Fruit fly (Drosophila melanogaster) whole organism, adult: ENCODE results near the gene RapGAP1.

ENCODE experiments used
- CG11617 ChIP-seq: fragments of 200-800 bp; sonication (Bioruptor generic); optimal IDR thresholded peaks from 2 replicates; lab custom pipeline; 2017; ENCODE audit warnings: mild to moderate bottlenecking, missing biosample characterization, missing genetic modification reagents, missing genetic modification characterization
- CG12768 ChIP-seq: fragments of 200-800 bp; sonication (Bioruptor generic); optimal IDR thresholded peaks from 2 replicates; lab custom pipeline; 2017; ENCODE audit warnings: missing biosample characterization, missing genetic modification characterization, mild to moderate bottlenecking, moderate library complexity, missing genetic modification reagents
- CG14711 ChIP-seq: fragments of 200-800 bp; sonication (Bioruptor generic); optimal IDR thresholded peaks from 2 replicates; lab custom pipeline; 2018; ENCODE audit warnings: missing biosample characterization, mild to moderate bottlenecking, missing genetic modification characterization, moderate library complexity
- CG1620 ChIP-seq: fragments of 200-800 bp; sonication (Bioruptor generic); optimal IDR thresholded peaks from 2 replicates; lab custom pipeline; 2016; ENCODE audit warnings: missing biosample characterization, missing genetic modification characterization
- CG33017 ChIP-seq: fragments of 200-800 bp; sonication (Bioruptor generic); optimal IDR thresholded peaks from 2 replicates; lab custom pipeline; 2018; ENCODE audit warnings: missing biosample characterization, mild to moderate bottlenecking, missing genetic modification characterization, moderate library complexity
- CG5204 ChIP-seq: fragments of 200-800 bp; sonication (Bioruptor generic); optimal IDR thresholded peaks from 2 replicates; lab custom pipeline; 2016; ENCODE audit warnings: missing biosample characterization, missing genetic modification characterization
- CG7045 ChIP-seq: fragments of 200-800 bp; sonication (Bioruptor generic); optimal IDR thresholded peaks from 2 replicates; lab custom pipeline; 2017; ENCODE audit warnings: missing biosample characterization, mild to moderate bottlenecking, missing genetic modification characterization
- CG7101 ChIP-seq: fragments of 200-800 bp; sonication (Bioruptor generic); optimal IDR thresholded peaks from 2 replicates; lab custom pipeline; 2018; ENCODE audit warnings: missing biosample characterization, mild to moderate bottlenecking, missing genetic modification characterization, moderate library complexity
- Clk ChIP-seq: fragments of 200-800 bp; sonication (Bioruptor generic); optimal IDR thresholded peaks from 2 replicates; lab custom pipeline; 2017; ENCODE audit warnings: missing biosample characterization, missing genetic modification characterization
- Crg-1 ChIP-seq: fragments of 200-800 bp; sonication (Bioruptor generic); optimal IDR thresholded peaks from 2 replicates; lab custom pipeline; 2016; ENCODE audit warnings: missing biosample characterization, missing genetic modification characterization
- Hr96 ChIP-seq: fragments of 200-800 bp; sonication (Bioruptor generic); optimal IDR thresholded peaks from 2 replicates; lab custom pipeline; 2016; ENCODE audit warnings: missing biosample characterization, missing genetic modification characterization
- Mnt ChIP-seq: fragments of 200-800 bp; sonication (Bioruptor generic); optimal IDR thresholded peaks from 2 replicates; lab custom pipeline; 2016; ENCODE audit warnings: missing biosample characterization, mild to moderate bottlenecking, missing genetic modification characterization
- bab1 ChIP-seq: fragments of 200-800 bp; sonication (Bioruptor generic); optimal IDR thresholded peaks from 3 replicates; lab custom pipeline; 2019; ENCODE audit warnings: missing biosample characterization, mild to moderate bottlenecking, missing genetic modification characterization, moderate library complexity
- cic ChIP-seq: fragments of 200-800 bp; sonication (Bioruptor generic); optimal IDR thresholded peaks from 2 replicates; lab custom pipeline; 2017; ENCODE audit warnings: missing biosample characterization, mild to moderate bottlenecking, missing genetic modification characterization, moderate library complexity
- cnc ChIP-seq, 2 experiments: fragments of >200 bp; optimal IDR thresholded peaks; 2 replicates each; lab custom pipeline; 2017
- kay ChIP-seq: fragments of 200-800 bp; sonication (Bioruptor generic); peaks from one replicate; lab custom pipeline; 2016; ENCODE audit warnings: missing biosample characterization, missing genetic modification characterization, borderline replicate concordance
- ovo ChIP-seq: fragments of 200-800 bp; sonication (Bioruptor generic); optimal IDR thresholded peaks from 2 replicates; lab custom pipeline; 2016; ENCODE audit warnings: missing biosample characterization, missing genetic modification characterization
- pad ChIP-seq: fragments of 200-800 bp; sonication (Bioruptor generic); optimal IDR thresholded peaks from 3 replicates; lab custom pipeline; 2017; ENCODE audit warnings: missing biosample characterization, missing genetic modification characterization, mild to moderate bottlenecking, moderate library complexity, missing genetic modification reagents
- tj ChIP-seq: fragments of 200-800 bp; sonication (Bioruptor generic); optimal IDR thresholded peaks from 3 replicates; lab custom pipeline; 2017; ENCODE audit warnings: missing biosample characterization, mild to moderate bottlenecking, missing genetic modification characterization, moderate library complexity
- toe ChIP-seq: fragments of 200-800 bp; sonication (Bioruptor generic); optimal IDR thresholded peaks from 2 replicates; lab custom pipeline; 2016; ENCODE audit warnings: missing biosample characterization, missing genetic modification characterization

The RapGAP1 gene

DNA sequence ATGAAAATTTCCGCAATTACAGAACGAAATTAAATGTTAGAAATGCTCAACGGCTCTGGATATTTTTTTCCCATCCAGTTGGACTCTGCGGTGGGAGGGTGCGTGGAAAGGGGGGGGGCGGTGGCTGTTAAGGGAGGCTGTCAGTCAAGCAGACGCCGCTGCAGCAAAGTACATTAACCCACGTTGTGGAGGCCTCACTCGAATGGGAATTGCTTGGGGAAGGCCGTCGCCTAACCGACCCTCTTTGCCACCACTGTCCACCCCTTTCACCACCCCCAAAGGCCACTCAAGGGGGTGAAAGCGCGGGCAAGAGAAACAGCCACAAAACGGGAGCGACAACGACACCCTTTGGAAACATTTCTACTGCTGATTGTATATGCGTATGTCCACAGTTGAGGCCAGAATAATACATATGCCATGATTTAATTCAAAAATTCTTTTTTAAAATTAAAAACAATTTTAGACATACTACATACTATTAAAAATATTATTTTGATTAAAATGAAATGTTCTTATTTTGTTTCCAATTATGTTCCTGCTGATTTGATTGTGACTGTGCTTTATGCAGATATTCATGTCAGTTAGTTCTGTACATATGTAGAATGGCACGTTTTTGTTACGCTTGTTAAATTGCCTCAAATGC is 31.8 kb downstream of the RapGAP1 start:
- TF ChIP-seq cnc (optimal IDR thresholded peaks at IDR 0.05; lab: Kevin White, UChicago) (no peak), pad (GFP tag; lab: Kevin White, UChicago) (no peak), toe (GFP tag; lab: Kevin White, UChicago) (no peak), Clk (GFP tag; lab: Kevin White, UChicago) (no peak), Hr96 (GFP tag; lab: Kevin White, UChicago) (no peak), CG7101 (peak; percentile 40), bab1 (peak; percentile 20), CG1620 (GFP tag; lab: Kevin White, UChicago) (no peak), kay (GFP tag; lab: Kevin White, UChicago) (no peak), CG14711 (tag; lab: Kevin White, UChicago) (peak; percentile 42), CG11617 (GFP tag; lab: Kevin White, UChicago) (no peak), Crg-1 (no peak), CG5204 (GFP tag; lab: Kevin White, UChicago) (no peak), CG12768 (GFP tag; lab: Kevin White, UChicago) (peak; percentile 58), CG7045 (GFP tag; lab: Kevin White, UChicago) (peak; percentile 19), Mnt (GFP tag; lab: Kevin White, UChicago) (no peak), ovo (GFP tag; lab: Kevin White, UChicago) (no peak), CG33017 (peak; percentile 66), tj (GFP tag; lab: Kevin White, UChicago) (no peak), cic (GFP tag; lab: Kevin White, UChicago) (no peak)

DNA sequence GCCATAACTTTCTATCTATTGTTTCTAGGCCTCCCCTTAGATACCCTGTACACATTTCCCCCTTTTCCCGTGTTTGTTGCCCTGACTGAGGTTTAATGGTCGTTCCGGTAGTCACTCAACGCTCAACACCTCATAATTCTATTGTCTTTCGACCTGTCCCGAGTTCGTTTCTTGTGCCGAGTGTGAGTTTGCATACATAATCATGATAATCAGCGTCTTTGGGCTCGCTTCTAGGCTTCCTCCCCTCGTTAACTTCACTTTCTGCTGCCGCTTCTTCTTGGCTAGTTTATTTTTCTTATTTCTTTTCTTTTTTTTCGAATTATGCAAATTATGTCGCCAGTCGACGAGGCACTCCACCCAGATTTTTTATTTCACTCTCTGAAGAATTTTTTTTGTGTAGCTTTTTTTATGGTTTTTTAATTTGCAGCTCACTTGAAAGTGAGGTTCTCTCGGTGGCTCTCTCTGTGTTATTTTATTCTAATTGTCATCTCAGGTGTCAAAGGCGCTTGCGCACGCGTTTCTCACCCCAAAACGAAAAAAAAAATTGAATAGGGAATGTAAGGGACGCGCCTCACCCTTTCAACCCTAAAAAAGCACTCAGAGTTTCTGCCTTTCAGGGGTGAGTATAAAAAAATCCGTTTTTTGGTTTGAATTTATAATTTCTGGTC is 33.0 kb downstream of the RapGAP1 start:
- TF ChIP-seq cic (GFP tag; lab: Kevin White, UChicago) (no peak), CG12768 (GFP tag; lab: Kevin White, UChicago) (no peak), toe (GFP tag; lab: Kevin White, UChicago) (no peak), CG7045 (GFP tag; lab: Kevin White, UChicago) (no peak), Clk (GFP tag; lab: Kevin White, UChicago) (no peak), Crg-1 (no peak), bab1 (no peak), pad (GFP tag; lab: Kevin White, UChicago) (no peak), CG7101 (no peak), Mnt (GFP tag; lab: Kevin White, UChicago) (no peak)

DNA sequence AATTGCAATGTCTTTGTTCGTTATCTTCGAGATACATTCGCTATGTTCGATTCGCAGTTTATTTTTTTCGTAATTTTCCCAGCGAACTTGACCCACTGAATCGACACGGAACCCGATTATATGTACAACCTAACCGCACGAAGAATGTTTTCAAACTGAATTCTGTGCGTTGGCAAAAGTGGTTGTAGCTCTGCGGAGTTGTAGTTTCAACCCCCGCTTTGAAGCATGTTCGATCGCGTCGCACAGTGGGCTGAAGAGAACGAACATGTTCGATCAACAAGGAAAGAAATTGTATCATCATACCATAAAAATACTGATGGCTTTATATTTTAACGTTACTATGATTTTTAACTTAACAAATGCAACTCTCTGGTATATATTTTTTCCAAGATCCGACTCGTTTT is 34.5 kb downstream of the RapGAP1 start:
- TF ChIP-seq Mnt (GFP tag; lab: Kevin White, UChicago) (no peak), tj (GFP tag; lab: Kevin White, UChicago) (peak; percentile 14)

DNA sequence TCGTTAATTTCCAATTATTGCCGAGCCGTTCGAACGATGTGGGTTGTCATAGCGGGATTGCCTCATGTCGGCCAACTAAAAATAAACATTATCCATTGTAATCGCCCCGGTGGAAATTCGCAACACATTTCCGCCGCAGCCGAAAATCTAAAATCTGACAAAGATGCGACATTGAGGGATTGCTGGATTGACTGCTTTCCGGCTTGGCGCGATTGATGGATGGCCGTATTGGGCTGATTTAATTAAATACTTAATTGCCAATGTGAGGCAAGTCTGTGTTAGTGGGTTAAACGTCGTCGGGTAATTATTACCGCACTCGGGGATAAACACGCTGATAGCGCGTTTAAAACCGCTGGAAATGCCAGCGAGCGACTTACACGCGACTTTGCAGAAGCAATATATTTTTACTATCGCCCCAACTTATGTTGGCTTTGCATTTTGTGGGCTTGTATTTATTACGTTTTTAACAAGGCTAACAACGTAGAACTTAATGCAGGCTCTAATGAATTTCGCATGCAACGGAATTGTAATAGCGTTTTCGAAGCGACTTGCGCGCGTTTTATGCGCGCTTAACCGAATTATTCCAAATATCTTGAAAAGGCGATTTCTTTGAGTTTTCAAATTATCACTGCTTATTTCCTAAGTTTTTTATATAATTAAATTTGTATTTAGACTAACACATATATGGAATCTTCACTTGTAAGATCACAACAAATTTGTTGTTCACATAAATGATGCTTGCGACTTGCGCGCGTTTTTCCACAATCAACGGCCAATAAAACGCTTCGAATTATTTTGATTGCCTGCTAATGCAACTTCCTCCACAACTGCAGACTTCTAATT is 36.6 kb downstream of the RapGAP1 start:
- TF ChIP-seq kay (GFP tag; lab: Kevin White, UChicago) (no peak), cnc (optimal IDR thresholded peaks at IDR 0.05; lab: Kevin White, UChicago) (no peak), CG5204 (GFP tag; lab: Kevin White, UChicago) (no peak), Mnt (GFP tag; lab: Kevin White, UChicago) (no peak), CG7045 (GFP tag; lab: Kevin White, UChicago) (no peak), toe (GFP tag; lab: Kevin White, UChicago) (no peak), Clk (GFP tag; lab: Kevin White, UChicago) (no peak), cic (GFP tag; lab: Kevin White, UChicago) (no peak)

DNA sequence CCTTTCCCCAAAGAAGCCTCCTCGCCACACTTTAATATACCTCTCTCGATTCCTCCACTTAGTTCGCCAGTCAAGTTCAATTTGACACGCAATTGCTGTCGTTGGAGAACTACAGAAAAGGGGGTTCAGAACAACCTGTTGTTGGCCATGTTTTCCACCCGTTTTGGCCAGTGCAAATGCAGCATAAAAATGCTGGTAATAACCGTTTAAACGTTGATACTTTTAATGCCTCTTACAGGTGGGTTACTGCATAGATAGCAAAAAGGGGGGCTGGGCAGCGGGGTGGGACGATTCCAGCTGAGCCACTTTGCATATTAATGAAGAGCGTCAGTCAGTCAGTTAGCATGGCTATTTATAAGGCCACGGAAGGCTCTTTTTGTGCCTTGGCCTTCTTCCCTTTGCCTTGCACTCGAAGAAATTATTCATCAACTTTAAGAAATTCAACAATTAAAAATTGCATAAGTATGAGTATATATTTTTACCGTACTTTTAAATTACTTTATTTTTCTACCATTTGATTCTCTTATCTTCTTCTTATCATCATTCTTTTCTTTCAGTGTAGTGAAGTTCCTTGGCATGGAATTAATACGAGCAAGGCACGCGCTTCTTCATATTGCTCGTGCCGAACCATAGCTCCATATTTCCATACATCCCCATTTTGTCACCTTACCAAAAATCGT is 37.6 kb downstream of the RapGAP1 start:
- TF ChIP-seq CG33017, result no peak
- peak; percentile 55 for TF ChIP-seq tj (GFP tag; lab: Kevin White, UChicago)

DNA sequence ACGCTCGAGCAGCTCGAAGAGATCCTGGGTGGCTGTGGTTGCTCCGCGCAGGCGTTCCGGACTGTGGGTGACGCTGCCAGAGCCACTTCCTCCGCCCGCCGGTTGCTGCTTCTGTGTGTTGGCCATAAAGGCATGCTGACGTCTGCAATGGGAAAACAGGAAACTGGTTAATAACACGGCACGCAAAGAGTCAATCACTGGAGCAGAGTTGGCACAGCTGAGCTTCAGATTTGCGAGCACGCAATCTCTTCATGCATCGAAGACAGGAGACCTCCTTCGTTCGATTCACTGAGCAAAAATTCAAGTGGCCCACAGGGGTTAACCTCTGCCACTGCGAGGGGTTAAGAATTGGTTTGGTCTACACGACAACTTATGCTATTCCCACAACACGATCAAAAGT is 42.4 kb downstream of the RapGAP1 start:
- no peak for TF ChIP-seq cnc (optimal IDR thresholded peaks at IDR 0.05; lab: Kevin White, UChicago)
- TF ChIP-seq ovo (GFP tag; lab: Kevin White, UChicago), result no peak
- no peak for TF ChIP-seq CG33017
- TF ChIP-seq kay (GFP tag; lab: Kevin White, UChicago), result no peak
- no peak for TF ChIP-seq Clk (GFP tag; lab: Kevin White, UChicago)
- no peak for TF ChIP-seq CG7101
